Fruit fly (Drosophila melanogaster) whole organism, embryonic: ENCODE results near the gene Fas3.
A peak's percentile ranks its signal among the peaks of the same experiment; 100 is the strongest.

Experiments
- ATbp ChIP-seq: fragments of 200-800 bp; sonication (Bioruptor generic); optimal IDR thresholded peaks from 2 replicates; lab custom pipeline; 2017; ENCODE audit warnings: missing biosample characterization, mild to moderate bottlenecking, missing genetic modification characterization, missing genetic modification reagents
- Blimp-1 ChIP-seq: fragments of 200-800 bp; sonication (Bioruptor generic); optimal IDR thresholded peaks from 3 replicates; lab custom pipeline; 2018; ENCODE audit warnings: missing biosample characterization, missing genetic modification characterization, mild to moderate bottlenecking, moderate library complexity, missing genetic modification reagents
- CG15601 ChIP-seq: fragments of 200-800 bp; sonication (Bioruptor generic); optimal IDR thresholded peaks from 3 replicates; lab custom pipeline; 2019; ENCODE audit warnings: missing biosample characterization, mild to moderate bottlenecking, missing genetic modification characterization, moderate library complexity
- CG15696 ChIP-seq: fragments of 200-800 bp; sonication (Bioruptor generic); optimal IDR thresholded peaks from 2 replicates; lab custom pipeline; 2019; ENCODE audit warnings: missing biosample characterization, mild to moderate bottlenecking, missing genetic modification characterization, moderate library complexity
- CG1603 ChIP-seq: fragments of 200-800 bp; sonication (Bioruptor generic); optimal IDR thresholded peaks from 2 replicates; lab custom pipeline; 2019; ENCODE audit warnings: missing biosample characterization, mild to moderate bottlenecking, missing genetic modification characterization, moderate library complexity
- CG17359 ChIP-seq: fragments of 200-800 bp; sonication (Bioruptor generic); optimal IDR thresholded peaks from 3 replicates; lab custom pipeline; 2018; ENCODE audit warnings: missing biosample characterization, mild to moderate bottlenecking, missing genetic modification characterization, moderate library complexity
- CG17829 ChIP-seq: fragments of 200-800 bp; optimal IDR thresholded peaks from 2 replicates; lab custom pipeline; 2019; ENCODE audit warnings: missing biosample characterization, mild to moderate bottlenecking, missing genetic modification characterization, moderate library complexity
- CG1792 ChIP-seq: fragments of 200-800 bp; sonication (Bioruptor generic); optimal IDR thresholded peaks from 2 replicates; lab custom pipeline; 2016; ENCODE audit warnings: missing biosample characterization, missing genetic modification characterization
- CG18764 ChIP-seq: fragments of 200-800 bp; sonication (Bioruptor generic); optimal IDR thresholded peaks from 3 replicates; lab custom pipeline; 2016; ENCODE audit warnings: missing biosample characterization, missing genetic modification characterization
- CG2129 ChIP-seq: fragments of 200-800 bp; sonication (Bioruptor generic); IDR thresholded peaks from 2 replicates; pipeline ENCODE4 v1.3.6; 2022; ENCODE audit warnings: missing biosample characterization, missing genetic modification characterization; ENCODE audit not compliant: partially characterized antibody
- CG2199 ChIP-seq: fragments of 200-800 bp; sonication (Bioruptor generic); IDR thresholded peaks from 3 replicates; pipeline ENCODE4 v1.3.6; 2022; ENCODE audit warnings: missing biosample characterization, missing genetic modification characterization
- CG2202 ChIP-seq: fragments of 200-800 bp; sonication (Bioruptor generic); optimal IDR thresholded peaks from 2 replicates; lab custom pipeline; 2018; ENCODE audit warnings: missing biosample characterization, mild to moderate bottlenecking, missing genetic modification characterization
- CG2678 ChIP-seq: fragments of 200-800 bp; sonication (Bioruptor generic); optimal IDR thresholded peaks from 3 replicates; lab custom pipeline; 2019; ENCODE audit warnings: missing biosample characterization, mild to moderate bottlenecking, missing genetic modification characterization, moderate library complexity
- CG31224 ChIP-seq: fragments of 200-800 bp; sonication (Bioruptor generic); IDR thresholded peaks from 2 replicates; pipeline ENCODE4 v1.3.6; 2022; ENCODE audit warnings: missing biosample characterization, missing genetic modification characterization
- CG3281 ChIP-seq: fragments of 200-800 bp; sonication (Bioruptor generic); optimal IDR thresholded peaks from 3 replicates; lab custom pipeline; 2017; ENCODE audit warnings: missing biosample characterization, mild to moderate bottlenecking, missing genetic modification characterization
- CG3407 ChIP-seq: fragments of 200-800 bp; sonication (Bioruptor generic); optimal IDR thresholded peaks from 2 replicates; lab custom pipeline; 2018; ENCODE audit warnings: missing biosample characterization, mild to moderate bottlenecking, missing genetic modification characterization
- CG4404 ChIP-seq: fragments of 200-800 bp; sonication (Bioruptor generic); IDR thresholded peaks from 2 replicates; pipeline ENCODE4 v1.3.6; 2022; ENCODE audit warnings: missing biosample characterization, missing genetic modification characterization
- CG4707 ChIP-seq: fragments of 200-800 bp; sonication (Bioruptor generic); optimal IDR thresholded peaks from 2 replicates; lab custom pipeline; 2018; ENCODE audit warnings: missing biosample characterization, mild to moderate bottlenecking, missing genetic modification characterization, moderate library complexity
- CG5245 ChIP-seq: fragments of 200-800 bp; sonication (Bioruptor generic); optimal IDR thresholded peaks from 3 replicates; lab custom pipeline; 2016; ENCODE audit warnings: missing biosample characterization, missing genetic modification characterization
- CG6175 ChIP-seq: fragments of 200-800 bp; sonication (Bioruptor generic); IDR thresholded peaks from 3 replicates; pipeline ENCODE4 v1.3.6; 2022; ENCODE audit warnings: missing biosample characterization, missing genetic modification characterization
- CG9437 ChIP-seq: fragments of 200-800 bp; sonication (Bioruptor generic); optimal IDR thresholded peaks from 2 replicates; lab custom pipeline; 2018; ENCODE audit warnings: missing biosample characterization, mild to moderate bottlenecking, missing genetic modification characterization
- D ChIP-seq, 2 experiments: fragments of 200-800 bp in 1 of 2; fragments of >200 bp in 1 of 2; sonication (Bioruptor generic) in 1 of 2; optimal IDR thresholded peaks; 2 replicates in 1 of 2; 3 replicates in 1 of 2; lab custom pipeline; 2017; ENCODE audit warnings: mild to moderate bottlenecking in 1 of 2, missing biosample characterization in 1 of 2, missing genetic modification characterization in 1 of 2, missing genetic modification reagents in 1 of 2
- Dek ChIP-seq: fragments of 200-800 bp; sonication (Bioruptor generic); optimal IDR thresholded peaks from 3 replicates; lab custom pipeline; 2019; ENCODE audit warnings: missing biosample characterization, mild to moderate bottlenecking, missing genetic modification characterization, moderate library complexity
- Dip3 ChIP-seq: fragments of 200-800 bp; sonication (Bioruptor generic); optimal IDR thresholded peaks from 3 replicates; lab custom pipeline; 2016; ENCODE audit warnings: missing biosample characterization, missing genetic modification characterization
- Ets65A ChIP-seq: fragments of 200-800 bp; sonication (Bioruptor generic); peaks from one replicate; lab custom pipeline; 2016; ENCODE audit warnings: missing biosample characterization, missing genetic modification characterization
- Optix ChIP-seq: fragments of 200-800 bp; sonication (Bioruptor generic); IDR thresholded peaks from 3 replicates; pipeline ENCODE4 v1.3.6; 2022; ENCODE audit warnings: missing biosample characterization, missing genetic modification characterization
- Ptx1 ChIP-seq: fragments of 200-800 bp; sonication (Bioruptor generic); IDR thresholded peaks from 2 replicates; pipeline ENCODE4 v1.3.6; 2022; ENCODE audit warnings: missing biosample characterization, missing genetic modification characterization
- Sox100B ChIP-seq: fragments of 200-800 bp; sonication (Bioruptor generic); optimal IDR thresholded peaks from 3 replicates; lab custom pipeline; 2018; ENCODE audit warnings: missing biosample characterization, mild to moderate bottlenecking, missing genetic modification characterization
- Sox102F ChIP-seq: fragments of 200-800 bp; sonication (Bioruptor generic); optimal IDR thresholded peaks from 2 replicates; lab custom pipeline; 2018; ENCODE audit warnings: missing biosample characterization, mild to moderate bottlenecking, missing genetic modification characterization, moderate library complexity
- Stat92E ChIP-seq, 3 experiments: fragments of >200 bp in 2 of 3; fragments of 200-800 bp in 1 of 3; sonication (Bioruptor generic) in 1 of 3; optimal IDR thresholded peaks; 2 replicates each; lab custom pipeline; 2017 to 2019; ENCODE audit warnings: missing biosample characterization in 3 of 3, missing genetic modification characterization in 3 of 3, mild to moderate bottlenecking in 1 of 3, moderate library complexity in 1 of 3
- Xrp1 ChIP-seq: fragments of 200-800 bp; sonication (Bioruptor generic); IDR thresholded peaks from 2 replicates; pipeline ENCODE4 v1.3.6; 2022; ENCODE audit warnings: missing biosample characterization, missing genetic modification characterization
- ac ChIP-seq: fragments of 200-800 bp; sonication (Bioruptor generic); optimal IDR thresholded peaks from 3 replicates; lab custom pipeline; 2017; ENCODE audit warnings: missing biosample characterization, mild to moderate bottlenecking, missing genetic modification characterization
- cg ChIP-seq: fragments of 200-800 bp; sonication (Bioruptor generic); optimal IDR thresholded peaks from 3 replicates; lab custom pipeline; 2019; ENCODE audit warnings: missing biosample characterization, mild to moderate bottlenecking, missing genetic modification characterization, moderate library complexity
- ci ChIP-seq: fragments of 200-800 bp; sonication (Bioruptor generic); IDR thresholded peaks from 3 replicates; pipeline ENCODE4 v1.3.6; 2022; ENCODE audit warnings: missing biosample characterization, missing genetic modification characterization
- crp ChIP-seq, 2 experiments: fragments of 200-800 bp; sonication (Bioruptor generic); optimal IDR thresholded peaks; 2 replicates in 1 of 2; 3 replicates in 1 of 2; lab custom pipeline; 2017; ENCODE audit warnings: missing biosample characterization in 2 of 2, missing genetic modification characterization in 2 of 2, mild to moderate bottlenecking in 1 of 2, moderate library complexity in 1 of 2
- dmrt11E ChIP-seq: fragments of 200-800 bp; sonication (Bioruptor generic); optimal IDR thresholded peaks from 3 replicates; lab custom pipeline; 2018; ENCODE audit warnings: missing biosample characterization, mild to moderate bottlenecking, missing genetic modification characterization, moderate library complexity
- fd64A ChIP-seq: fragments of 200-800 bp; sonication (Bioruptor generic); optimal IDR thresholded peaks from 3 replicates; lab custom pipeline; 2018; ENCODE audit warnings: missing biosample characterization, mild to moderate bottlenecking, missing genetic modification characterization
- inv ChIP-seq: fragments of 200-800 bp; sonication (Bioruptor generic); IDR thresholded peaks from 2 replicates; pipeline ENCODE4 v1.3.6; 2022; ENCODE audit warnings: missing biosample characterization, missing genetic modification characterization; ENCODE audit not compliant: partially characterized antibody
- jigr1 ChIP-seq: fragments of 200-800 bp; sonication (Bioruptor generic); IDR thresholded peaks from 3 replicates; pipeline ENCODE4 v1.3.6; 2022; ENCODE audit warnings: missing biosample characterization, missing genetic modification characterization
- lbe ChIP-seq: fragments of 200-800 bp; sonication (Bioruptor generic); optimal IDR thresholded peaks from 2 replicates; lab custom pipeline; 2016; ENCODE audit warnings: missing biosample characterization, mild to moderate bottlenecking, missing genetic modification characterization
- onecut ChIP-seq: fragments of 200-800 bp; sonication (Bioruptor generic); IDR thresholded peaks from 2 replicates; pipeline ENCODE4 v1.3.6; 2022; ENCODE audit warnings: missing biosample characterization, missing genetic modification characterization
- peb ChIP-seq: fragments of 200-800 bp; sonication (Bioruptor generic); IDR thresholded peaks from 2 replicates; pipeline ENCODE4 v1.3.6; 2022; ENCODE audit warnings: missing biosample characterization, missing genetic modification characterization
- sens ChIP-seq: fragments of 200-800 bp; sonication (Bioruptor generic); peaks from one replicate; lab custom pipeline; 2016; ENCODE audit warnings: missing biosample characterization, missing genetic modification characterization
- sr ChIP-seq: fragments of 200-800 bp; sonication (Bioruptor generic); IDR thresholded peaks from 3 replicates; pipeline ENCODE4 v1.3.6; 2022; ENCODE audit warnings: missing biosample characterization, missing genetic modification characterization
- twi ChIP-seq: fragments of 200-800 bp; optimal IDR thresholded peaks from 2 replicates; lab custom pipeline; 2019; ENCODE audit warnings: missing biosample characterization, mild to moderate bottlenecking, missing genetic modification characterization, moderate library complexity
- vvl ChIP-seq: fragments of 200-800 bp; sonication (Bioruptor generic); IDR thresholded peaks from 2 replicates; pipeline ENCODE4 v1.3.6; 2022; ENCODE audit warnings: missing biosample characterization, missing genetic modification characterization
- wek ChIP-seq: fragments of 200-800 bp; sonication (Bioruptor generic); optimal IDR thresholded peaks from 3 replicates; lab custom pipeline; 2018; ENCODE audit warnings: missing biosample characterization, mild to moderate bottlenecking, missing genetic modification characterization, moderate library complexity

Gene Fas3

DNA sequence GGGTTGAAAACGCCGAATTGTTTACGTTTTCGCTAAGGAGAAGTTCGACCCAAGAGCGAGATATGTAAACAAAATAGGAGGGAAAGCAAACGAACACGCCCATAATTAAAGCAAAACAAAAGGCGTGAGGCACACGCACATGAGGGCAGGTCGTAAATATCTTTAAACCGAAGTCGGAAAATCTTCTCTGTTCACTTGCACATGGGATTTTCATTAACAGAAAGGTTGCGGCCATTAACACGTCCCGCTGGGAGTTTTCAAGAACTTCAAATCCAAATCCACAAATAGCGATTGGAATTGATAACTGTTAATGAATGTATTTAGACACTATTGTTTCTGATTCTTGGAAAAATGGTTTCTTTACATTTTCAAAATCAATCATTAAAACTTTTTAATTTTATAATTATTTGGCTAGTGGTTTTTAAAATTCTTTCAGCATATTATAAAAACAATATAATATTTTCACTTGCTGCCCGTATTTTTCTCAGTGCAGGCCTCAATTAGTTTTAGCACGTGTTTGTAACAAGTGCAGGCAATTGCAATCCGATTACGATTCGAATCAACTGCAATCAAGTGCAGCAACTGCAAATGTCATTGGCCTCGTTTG is 14.0 kb downstream of the Fas3 start (continued):
- TF ChIP-seq CG1792 (GFP tag; lab: Kevin White, UChicago) (no peak), vvl (GFP tag; lab: Robert Waterston, UW) (no peak), sens (GFP tag; lab: Kevin White, UChicago) (peak; percentile 51), sr (GFP tag; lab: Robert Waterston, UW) (no peak)

DNA sequence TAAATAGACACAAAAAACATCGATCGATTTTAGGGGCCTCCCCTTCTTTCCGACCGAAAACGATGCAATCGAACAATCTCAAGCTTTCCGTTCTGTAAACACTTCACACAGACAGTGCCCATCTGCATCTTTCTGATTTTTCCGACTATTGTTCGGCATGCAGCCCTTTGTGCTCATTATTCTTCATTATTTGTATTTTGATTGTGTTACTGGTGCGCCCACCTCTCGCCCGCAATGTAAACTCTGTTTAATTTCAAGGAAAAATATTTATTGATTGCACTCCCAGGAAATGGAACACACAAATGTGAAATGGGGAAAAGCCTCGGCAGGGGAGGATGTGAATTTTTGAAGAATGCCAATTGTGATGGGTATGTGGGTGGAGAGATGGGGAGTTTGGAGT is 15.7 kb downstream of the Fas3 start:
- no peak for TF ChIP-seq Dek (tag; lab: Kevin White, UChicago)
- TF ChIP-seq CG2129 (GFP tag; lab: Robert Waterston, UW) = no peak
- TF ChIP-seq CG4404 (GFP tag; lab: Robert Waterston, UW) = no peak
- TF ChIP-seq inv = no peak
- TF ChIP-seq Stat92E (GFP tag; optimal IDR thresholded peaks at IDR 0.05; lab: Kevin White, UChicago) = peak in 1 of 3 experiments; percentile 37
- 0 out of 3 replicates have a peak, but pooled peaks have one; percentile 64 for TF ChIP-seq CG2199 (GFP tag; lab: Robert Waterston, UW)
- TF ChIP-seq Dip3 (GFP tag; lab: Kevin White, UChicago) = no peak
- TF ChIP-seq Ets65A (GFP tag; lab: Kevin White, UChicago) = peak; percentile 75
- no peak for TF ChIP-seq CG31224 (GFP tag; lab: Robert Waterston, UW)
- no peak for TF ChIP-seq crp (GFP tag; optimal IDR thresholded peaks at IDR 0.05; lab: Kevin White, UChicago)
- TF ChIP-seq CG2678 (tag; lab: Kevin White, UChicago) = peak; percentile 18
- TF ChIP-seq ci (GFP tag; lab: Robert Waterston, UW) = peak; percentile 16; the same call in 1 of the 3 replicates
- TF ChIP-seq Sox100B (GFP tag; lab: Kevin White, UChicago) = no peak
- TF ChIP-seq Xrp1 (GFP tag; lab: Robert Waterston, UW) = peak; percentile 54
- no peak for TF ChIP-seq peb
- no peak for TF ChIP-seq CG17829 (tag; lab: Kevin White, UChicago)
- peak; percentile 3 for TF ChIP-seq Blimp-1 (GFP tag; lab: Kevin White, UChicago)
- TF ChIP-seq D (optimal IDR thresholded peaks at IDR 0.05; lab: Kevin White, UChicago) = no peak
- TF ChIP-seq D (GFP tag; optimal IDR thresholded peaks at IDR 0.05; lab: Kevin White, UChicago) = peak; percentile 26
- TF ChIP-seq CG18764 = no peak
- no peak for TF ChIP-seq CG9437 (GFP tag; lab: Kevin White, UChicago)
- no peak for TF ChIP-seq CG5245 (GFP tag; lab: Kevin White, UChicago)
- peak; percentile 22 for TF ChIP-seq CG3407
- no peak for TF ChIP-seq CG6175 (GFP tag; lab: Robert Waterston, UW)
- 0 out of 2 replicates have a peak, but pooled peaks have one; percentile 9 for TF ChIP-seq onecut
- TF ChIP-seq dmrt11E (tag; lab: Kevin White, UChicago) = peak; percentile 50
- TF ChIP-seq cg (GFP tag; lab: Kevin White, UChicago) = no peak
- no peak for TF ChIP-seq Optix
- TF ChIP-seq Ptx1 = no peak
- TF ChIP-seq fd64A = peak; percentile 41
- peak; percentile 54 for TF ChIP-seq ATbp (GFP tag; lab: Kevin White, UChicago)
- TF ChIP-seq CG4707 (GFP tag; lab: Kevin White, UChicago) = peak; percentile 47
- TF ChIP-seq CG17359 (tag; lab: Kevin White, UChicago) = peak; percentile 17
- peak; percentile 20 for TF ChIP-seq Sox102F
- peak; percentile 23 for TF ChIP-seq ac (GFP tag; lab: Kevin White, UChicago)
- TF ChIP-seq twi (tag; lab: Kevin White, UChicago) = peak; percentile 35
- peak; percentile 9 for TF ChIP-seq CG15601 (tag; lab: Kevin White, UChicago)
- TF ChIP-seq CG1603 (tag; lab: Kevin White, UChicago) = peak; percentile 29
- no peak for TF ChIP-seq CG3281 (GFP tag; lab: Kevin White, UChicago)
- peak; percentile 29 for TF ChIP-seq CG15696
- no peak for TF ChIP-seq lbe (GFP tag; lab: Kevin White, UChicago)
- no peak for TF ChIP-seq jigr1 (GFP tag; lab: Robert Waterston, UW)
- peak; percentile 36 for TF ChIP-seq wek
- TF ChIP-seq CG2202 (tag; lab: Kevin White, UChicago) = peak; percentile 23
